Fruit fly (Drosophila melanogaster) whole organism, prepupa: Measurements from ENCODE around the gene Polr1E.

Source experiments
- Blimp-1 ChIP-seq: fragments of 200-800 bp; sonication (Bioruptor generic); optimal IDR thresholded peaks from 3 replicates; lab custom pipeline; 2017; ENCODE audit warnings: missing biosample characterization, missing genetic modification characterization, mild to moderate bottlenecking, moderate library complexity, missing genetic modification reagents
- CG10631 ChIP-seq: fragments of 200-800 bp; sonication (Bioruptor generic); optimal IDR thresholded peaks from 2 replicates; lab custom pipeline; 2016; ENCODE audit warnings: missing biosample characterization, missing genetic modification characterization
- CG10669 ChIP-seq: fragments of 200-800 bp; sonication (Bioruptor generic); optimal IDR thresholded peaks from 3 replicates; lab custom pipeline; 2018; ENCODE audit warnings: missing biosample characterization, mild to moderate bottlenecking, missing genetic modification characterization, moderate library complexity
- CG11294 ChIP-seq: fragments of 200-800 bp; sonication (Bioruptor generic); IDR thresholded peaks from 2 replicates; pipeline ENCODE4 v1.3.6; 2022; ENCODE audit warnings: missing biosample characterization, missing genetic modification characterization
- CG11762 ChIP-seq: fragments of 200-800 bp; sonication (Bioruptor generic); optimal IDR thresholded peaks from 3 replicates; lab custom pipeline; 2016; ENCODE audit warnings: missing biosample characterization, missing genetic modification characterization; ENCODE audit not compliant: insufficient read depth
- CG11902 ChIP-seq: fragments of 200-800 bp; sonication (Bioruptor generic); optimal IDR thresholded peaks from 3 replicates; lab custom pipeline; 2016; ENCODE audit warnings: missing biosample characterization, missing genetic modification characterization
- CG1621 ChIP-seq: fragments of 200-800 bp; sonication (Bioruptor generic); optimal IDR thresholded peaks from 3 replicates; lab custom pipeline; 2018; ENCODE audit warnings: missing biosample characterization, mild to moderate bottlenecking, missing genetic modification characterization
- CG16779 ChIP-seq: fragments of 200-800 bp; sonication (Bioruptor generic); optimal IDR thresholded peaks from 3 replicates; lab custom pipeline; 2017; ENCODE audit warnings: missing biosample characterization, mild to moderate bottlenecking, missing genetic modification characterization
- CG3032 ChIP-seq: fragments of 200-800 bp; optimal IDR thresholded peaks from 2 replicates; lab custom pipeline; 2019; ENCODE audit warnings: missing biosample characterization, mild to moderate bottlenecking, missing genetic modification characterization, moderate library complexity
- CG32006 ChIP-seq: fragments of 200-800 bp; sonication (Bioruptor generic); optimal IDR thresholded peaks from 3 replicates; lab custom pipeline; 2017; ENCODE audit warnings: missing biosample characterization, mild to moderate bottlenecking, missing genetic modification characterization
- CG34406 ChIP-seq: fragments of 200-800 bp; sonication (Bioruptor generic); optimal IDR thresholded peaks from 3 replicates; lab custom pipeline; 2016; ENCODE audit warnings: missing biosample characterization, missing genetic modification characterization
- CG3919 ChIP-seq: fragments of 200-800 bp; sonication (Bioruptor generic); optimal IDR thresholded peaks from 3 replicates; lab custom pipeline; 2016; ENCODE audit warnings: missing biosample characterization, missing genetic modification characterization
- CG4318 ChIP-seq: fragments of 200-800 bp; sonication (Bioruptor generic); optimal IDR thresholded peaks from 3 replicates; lab custom pipeline; 2017; ENCODE audit warnings: missing biosample characterization, mild to moderate bottlenecking, missing genetic modification characterization
- CG6808 ChIP-seq: fragments of 200-800 bp; sonication (Bioruptor generic); optimal IDR thresholded peaks from 3 replicates; lab custom pipeline; 2017; ENCODE audit warnings: missing biosample characterization, missing genetic modification characterization, mild to moderate bottlenecking, moderate library complexity, missing genetic modification reagents
- CG6854 ChIP-seq: fragments of 200-800 bp; sonication (Bioruptor generic); optimal IDR thresholded peaks from 2 replicates; lab custom pipeline; 2017; ENCODE audit warnings: missing biosample characterization, mild to moderate bottlenecking, missing genetic modification characterization
- CG8119 ChIP-seq: fragments of 200-800 bp; sonication (Bioruptor generic); IDR thresholded peaks from 3 replicates; pipeline ENCODE4 v1.3.6; 2022; ENCODE audit warnings: missing biosample characterization, missing genetic modification characterization
- CG8319 ChIP-seq: fragments of 200-800 bp; sonication (Bioruptor generic); optimal IDR thresholded peaks from 3 replicates; lab custom pipeline; 2016; ENCODE audit warnings: missing biosample characterization, missing genetic modification characterization
- CG9139 ChIP-seq: fragments of 200-800 bp; sonication (Bioruptor generic); optimal IDR thresholded peaks from 3 replicates; lab custom pipeline; 2017; ENCODE audit warnings: missing biosample characterization, mild to moderate bottlenecking, missing genetic modification characterization
- Eip75B ChIP-seq: fragments of 200-800 bp; sonication (Bioruptor generic); optimal IDR thresholded peaks from 3 replicates; lab custom pipeline; 2016; ENCODE audit warnings: missing biosample characterization, missing genetic modification characterization
- Eip78C ChIP-seq: fragments of 200-800 bp; sonication (Bioruptor generic); peaks from one replicate; lab custom pipeline; 2016; ENCODE audit warnings: missing biosample characterization, missing genetic modification characterization
- Eip93F ChIP-seq: fragments of 200-800 bp; sonication (Bioruptor generic); optimal IDR thresholded peaks from 2 replicates; lab custom pipeline; 2016; ENCODE audit warnings: missing biosample characterization, mild to moderate bottlenecking, missing genetic modification characterization
- Gug ChIP-seq: fragments of 200-800 bp; sonication (Bioruptor generic); IDR thresholded peaks from 2 replicates; pipeline ENCODE4 v1.3.6; 2022; ENCODE audit warnings: missing biosample characterization, missing genetic modification characterization
- Hr38 ChIP-seq: sonication (Bioruptor generic); optimal IDR thresholded peaks from 2 replicates; lab custom pipeline; 2016; ENCODE audit warnings: missing biosample characterization, missing genetic modification characterization
- Hr39 ChIP-seq: fragments of 200-800 bp; sonication (Bioruptor generic); optimal IDR thresholded peaks from 2 replicates; lab custom pipeline; 2016; ENCODE audit warnings: missing biosample characterization, missing genetic modification characterization
- Hr4 ChIP-seq: fragments of 200-800 bp; sonication (Bioruptor generic); optimal IDR thresholded peaks from 3 replicates; lab custom pipeline; 2016; ENCODE audit warnings: missing biosample characterization, missing genetic modification characterization
- Lpt ChIP-seq: fragments of 200-800 bp; sonication (Bioruptor generic); optimal IDR thresholded peaks from 3 replicates; lab custom pipeline; 2016; ENCODE audit warnings: missing biosample characterization, missing genetic modification characterization
- Met ChIP-seq: fragments of 200-800 bp; sonication (Bioruptor generic); optimal IDR thresholded peaks from 3 replicates; lab custom pipeline; 2016; ENCODE audit warnings: missing biosample characterization, missing genetic modification characterization
- OdsH ChIP-seq: fragments of 200-800 bp; sonication (Bioruptor generic); optimal IDR thresholded peaks from 3 replicates; lab custom pipeline; 2016; ENCODE audit warnings: missing biosample characterization, missing genetic modification characterization
- Smox ChIP-seq: fragments of 200-800 bp; sonication (Bioruptor generic); optimal IDR thresholded peaks from 3 replicates; lab custom pipeline; 2016; ENCODE audit warnings: missing biosample characterization, missing genetic modification characterization
- Sox14 ChIP-seq: fragments of 200-800 bp; sonication (Bioruptor generic); optimal IDR thresholded peaks from 3 replicates; lab custom pipeline; 2016; ENCODE audit warnings: missing biosample characterization, missing genetic modification characterization
- Sox15 ChIP-seq: fragments of 200-800 bp; sonication (Bioruptor generic); optimal IDR thresholded peaks from 3 replicates; lab custom pipeline; 2016; ENCODE audit warnings: missing biosample characterization, missing genetic modification characterization
- achi ChIP-seq: fragments of 200-800 bp; sonication (Bioruptor generic); optimal IDR thresholded peaks from 3 replicates; lab custom pipeline; 2016; ENCODE audit warnings: missing biosample characterization, missing genetic modification characterization
- acj6 ChIP-seq: fragments of 200-800 bp; sonication (Bioruptor generic); optimal IDR thresholded peaks from 3 replicates; lab custom pipeline; 2016; ENCODE audit warnings: missing biosample characterization, missing genetic modification characterization
- cyc ChIP-seq: fragments of 200-800 bp; sonication (Bioruptor generic); optimal IDR thresholded peaks from 3 replicates; lab custom pipeline; 2016; ENCODE audit warnings: missing biosample characterization, missing genetic modification characterization
- dac ChIP-seq: fragments of 200-800 bp; sonication (Bioruptor generic); optimal IDR thresholded peaks from 2 replicates; lab custom pipeline; 2017; ENCODE audit warnings: missing biosample characterization, mild to moderate bottlenecking, missing genetic modification characterization
- dsx ChIP-seq: fragments of 200-800 bp; optimal IDR thresholded peaks from 3 replicates; lab custom pipeline; 2019; ENCODE audit warnings: missing biosample characterization, mild to moderate bottlenecking, missing genetic modification characterization, moderate library complexity; ENCODE audit not compliant: poor library complexity, severe bottlenecking
- eg ChIP-seq: fragments of 200-800 bp; sonication (Bioruptor generic); IDR thresholded peaks from 3 replicates; pipeline ENCODE4 v1.3.6; 2022; ENCODE audit warnings: missing biosample characterization, missing genetic modification characterization
- esn ChIP-seq: fragments of 200-800 bp; sonication (Bioruptor generic); optimal IDR thresholded peaks from 2 replicates; lab custom pipeline; 2016; ENCODE audit warnings: missing biosample characterization, mild to moderate bottlenecking, missing genetic modification characterization, moderate library complexity
- fd85E ChIP-seq: fragments of 200-800 bp; sonication (Bioruptor generic); optimal IDR thresholded peaks from 3 replicates; lab custom pipeline; 2016; ENCODE audit warnings: missing biosample characterization, missing genetic modification characterization
- fkh ChIP-seq: fragments of 200-800 bp; sonication (Bioruptor generic); optimal IDR thresholded peaks from 3 replicates; lab custom pipeline; 2017; ENCODE audit warnings: missing biosample characterization, mild to moderate bottlenecking, missing genetic modification characterization, moderate library complexity
- lz ChIP-seq: fragments of 200-800 bp; sonication (Bioruptor generic); optimal IDR thresholded peaks from 3 replicates; lab custom pipeline; 2016; ENCODE audit warnings: missing biosample characterization, missing genetic modification characterization
- net ChIP-seq: fragments of 200-800 bp; sonication (Bioruptor generic); optimal IDR thresholded peaks from 3 replicates; lab custom pipeline; 2016; ENCODE audit warnings: missing biosample characterization, missing genetic modification characterization
- pdm3 ChIP-seq: fragments of 200-800 bp; sonication (Bioruptor generic); optimal IDR thresholded peaks from 3 replicates; lab custom pipeline; 2016; ENCODE audit warnings: missing biosample characterization, missing genetic modification characterization
- salr ChIP-seq, 2 experiments: fragments of 200-800 bp; sonication (Bioruptor generic); optimal IDR thresholded peaks; 3 replicates each; lab custom pipeline; 2016 to 2018; ENCODE audit warnings: missing biosample characterization in 2 of 2, missing genetic modification characterization in 2 of 2, mild to moderate bottlenecking in 1 of 2
- spab ChIP-seq: fragments of 200-800 bp; sonication (Bioruptor generic); optimal IDR thresholded peaks from 2 replicates; lab custom pipeline; 2017; ENCODE audit warnings: missing biosample characterization, mild to moderate bottlenecking, missing genetic modification characterization, missing genetic modification reagents
- ss ChIP-seq, 2 experiments: fragments of 200-800 bp; sonication (Bioruptor generic); optimal IDR thresholded peaks; 2 replicates in 1 of 2; 3 replicates in 1 of 2; lab custom pipeline; 2017 to 2018; ENCODE audit warnings: mild to moderate bottlenecking in 2 of 2, missing biosample characterization in 2 of 2, missing genetic modification characterization in 2 of 2, moderate library complexity in 1 of 2
- svp ChIP-seq: fragments of 200-800 bp; sonication (Bioruptor generic); peaks from one replicate; lab custom pipeline; 2016; ENCODE audit warnings: missing biosample characterization, missing genetic modification characterization
- vri ChIP-seq: fragments of 200-800 bp; sonication (Bioruptor generic); optimal IDR thresholded peaks from 3 replicates; lab custom pipeline; 2016; ENCODE audit warnings: missing biosample characterization, mild to moderate bottlenecking, missing genetic modification characterization

Gene Polr1E

dm6 chr3R:18298900-18299321, 2.6 kb downstream of the Polr1E start, which contains the start of gene Dlc90F (continued):
- TF ChIP-seq dac (GFP tag; lab: Kevin White, UChicago) (no peak), CG3032 (peak; percentile 76), dsx (GFP tag; lab: Kevin White, UChicago) (no peak), Hr39 (GFP tag; lab: Kevin White, UChicago) (peak; percentile 84), net (GFP tag; lab: Kevin White, UChicago) (no peak), vri (no peak), CG6854 (no peak), Gug (peak; percentile 86), CG10669 (GFP tag; lab: Kevin White, UChicago) (no peak), CG11294 (peak; percentile 54; the same call in 1 of the 2 replicates), CG6808 (GFP tag; lab: Kevin White, UChicago) (no peak)
- TF ChIP-seq, all 60 proteins: peak for 33

DNA sequence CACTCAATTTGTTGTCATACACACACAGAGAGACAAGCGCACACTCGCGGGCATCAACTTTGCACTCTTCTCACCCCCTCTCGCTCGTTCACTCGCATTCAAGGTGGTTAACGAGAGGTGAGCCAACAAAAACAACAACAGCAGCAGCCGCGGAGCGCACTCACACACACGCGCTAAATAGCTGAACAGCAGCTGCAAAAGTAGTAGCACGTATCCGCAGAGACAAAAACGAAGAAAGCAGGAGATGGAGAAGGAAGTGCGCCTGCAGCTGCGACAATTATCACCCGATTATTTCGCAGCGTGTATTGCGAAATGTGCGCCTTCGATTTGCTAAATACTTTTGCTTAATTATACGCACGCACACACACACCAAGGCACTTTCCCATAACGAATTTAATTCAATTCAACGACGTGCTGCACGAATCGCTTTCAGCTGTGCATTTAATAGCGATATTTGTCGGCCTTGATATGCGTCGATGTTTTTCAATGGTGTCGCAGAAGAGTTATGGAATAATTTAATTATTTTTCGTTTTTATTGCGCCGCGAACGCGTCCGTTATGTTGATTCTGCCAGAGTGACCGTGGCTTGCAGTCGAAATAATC, 3.1 kb downstream of the Polr1E start:
- no peak for TF ChIP-seq CG11902 (GFP tag; lab: Kevin White, UChicago)
- peak; percentile 56 to 72 for TF ChIP-seq ss (GFP tag; optimal IDR thresholded peaks at IDR 0.05; lab: Kevin White, UChicago)
- peak; percentile 37 for TF ChIP-seq Hr39 (GFP tag; lab: Kevin White, UChicago)
- peak; percentile 45 for TF ChIP-seq Gug
- TF ChIP-seq Sox15 (GFP tag; lab: Kevin White, UChicago), result no peak
- TF ChIP-seq eg (GFP tag; lab: Robert Waterston, UW), result peak; percentile 66
- no peak for TF ChIP-seq Eip93F
- TF ChIP-seq OdsH (GFP tag; lab: Kevin White, UChicago), result peak; percentile 25
- TF ChIP-seq CG10631 (GFP tag; lab: Kevin White, UChicago), result no peak
- peak; percentile 20 for TF ChIP-seq CG32006 (GFP tag; lab: Kevin White, UChicago)
- TF ChIP-seq CG11762 (GFP tag; lab: Kevin White, UChicago), result no peak
- TF ChIP-seq salr (GFP tag; optimal IDR thresholded peaks at IDR 0.05; lab: Kevin White, UChicago), result no peak
- TF ChIP-seq net (GFP tag; lab: Kevin White, UChicago), result peak; percentile 21
- TF ChIP-seq fkh (GFP tag; lab: Kevin White, UChicago), result peak; percentile 41
- peak; percentile 36 for TF ChIP-seq CG9139 (GFP tag; lab: Kevin White, UChicago)
- TF ChIP-seq Blimp-1 (GFP tag; lab: Kevin White, UChicago), result no peak
- no peak for TF ChIP-seq Smox (GFP tag; lab: Kevin White, UChicago)
- TF ChIP-seq CG3919 (GFP tag; lab: Kevin White, UChicago), result peak; percentile 38
- TF ChIP-seq CG10669 (GFP tag; lab: Kevin White, UChicago), result no peak
- peak; percentile 5 for TF ChIP-seq pdm3 (GFP tag; lab: Kevin White, UChicago)
- TF ChIP-seq Lpt (GFP tag; lab: Kevin White, UChicago), result peak; percentile 50
- peak; percentile 23 for TF ChIP-seq CG34406 (GFP tag; lab: Kevin White, UChicago)
- TF ChIP-seq Eip78C (GFP tag; lab: Kevin White, UChicago), result peak; percentile 83
- TF ChIP-seq esn (GFP tag; lab: Kevin White, UChicago), result peak; percentile 18
- TF ChIP-seq svp (GFP tag; lab: Kevin White, UChicago), result peak; percentile 70
- no peak for TF ChIP-seq CG1621
- TF ChIP-seq Eip75B (GFP tag; lab: Kevin White, UChicago), result no peak
- TF ChIP-seq CG6808 (GFP tag; lab: Kevin White, UChicago), result no peak
- no peak for TF ChIP-seq acj6 (GFP tag; lab: Kevin White, UChicago)
- TF ChIP-seq dsx (GFP tag; lab: Kevin White, UChicago), result no peak
- TF ChIP-seq cyc (GFP tag; lab: Kevin White, UChicago), result peak; percentile 12
- peak; percentile 12 for TF ChIP-seq Hr4
- no peak for TF ChIP-seq Hr38 (GFP tag; lab: Kevin White, UChicago)
- TF ChIP-seq achi (GFP tag; lab: Kevin White, UChicago), result peak; percentile 19
- no peak for TF ChIP-seq dac (GFP tag; lab: Kevin White, UChicago)
- TF ChIP-seq CG16779 (tag; lab: Kevin White, UChicago), result peak; percentile 28
- peak; percentile 57 for TF ChIP-seq CG8119
- TF ChIP-seq CG8319 (GFP tag; lab: Kevin White, UChicago), result no peak
- TF ChIP-seq lz (GFP tag; lab: Kevin White, UChicago), result no peak
- TF ChIP-seq fd85E (GFP tag; lab: Kevin White, UChicago), result no peak
- TF ChIP-seq spab, result no peak
- no peak for TF ChIP-seq CG4318 (GFP tag; lab: Kevin White, UChicago)
- no peak for TF ChIP-seq Met (GFP tag; lab: Kevin White, UChicago)
- TF ChIP-seq Sox14 (GFP tag; lab: Kevin White, UChicago), result peak; percentile 38
